Worm (Caenorhabditis elegans) whole organism, L2 larva: ENCODE measurements around the gene T18D3.5.
A peak's percentile ranks its signal among the peaks of the same experiment; 100 is the strongest.

Experiments
- C34F6.9 ChIP-seq: fragments of 150-350 bp; optimal IDR thresholded peaks from 2 replicates; lab custom pipeline; 2014; ENCODE audit warnings: missing biosample characterization, missing genetic modification characterization
- F13H6.1 ChIP-seq: sonication (generic microtip); optimal IDR thresholded peaks from 2 replicates; lab custom pipeline; 2016; ENCODE audit warnings: missing genetic modification characterization, missing compliant biosample characterization
- R02D3.7 ChIP-seq: fragments of 150-350 bp; optimal IDR thresholded peaks from 2 replicates; lab custom pipeline; 2014; ENCODE audit warnings: missing biosample characterization, missing genetic modification characterization
- Y55F3AM.14 ChIP-seq: fragments of 200-800 bp; sonication (Bioruptor generic); optimal IDR thresholded peaks from 2 replicates; lab custom pipeline; 2018; ENCODE audit warnings: mild to moderate bottlenecking, missing genetic modification characterization, missing compliant biosample characterization
- ZK546.5 ChIP-seq: sonication (generic microtip); optimal IDR thresholded peaks from 2 replicates; lab custom pipeline; 2017; ENCODE audit warnings: missing biosample characterization, missing genetic modification characterization
- alr-1 ChIP-seq: fragments of 150-350 bp; optimal IDR thresholded peaks from 2 replicates; lab custom pipeline; 2014; ENCODE audit warnings: missing biosample characterization, missing genetic modification characterization
- aly-2 ChIP-seq: fragments of 150-350 bp; optimal IDR thresholded peaks from 2 replicates; lab custom pipeline; 2014; ENCODE audit warnings: missing biosample characterization, missing genetic modification characterization
- ama-1 ChIP-seq: fragments of 150-350 bp; optimal IDR thresholded peaks from 2 replicates; lab custom pipeline; 2018; ENCODE audit warnings: inconsistent platforms
- blmp-1 ChIP-seq: sonication (generic microtip); optimal IDR thresholded peaks from 2 replicates; lab custom pipeline; 2017; ENCODE audit warnings: missing genetic modification characterization, mild to moderate bottlenecking, missing compliant biosample characterization, antibody characterized with exemption, moderate library complexity; ENCODE audit not compliant: insufficient read depth
- ceh-16 ChIP-seq: fragments of 150-350 bp; optimal IDR thresholded peaks from 2 replicates; lab custom pipeline; 2014; ENCODE audit warnings: missing biosample characterization, missing genetic modification characterization
- ceh-82 ChIP-seq: fragments of 150-350 bp; optimal IDR thresholded peaks from 2 replicates; lab custom pipeline; 2014; ENCODE audit warnings: missing biosample characterization, missing genetic modification characterization
- crh-2 ChIP-seq: sonication (generic microtip); optimal IDR thresholded peaks from 2 replicates; lab custom pipeline; 2017; ENCODE audit warnings: missing biosample characterization, missing genetic modification characterization
- dmd-4 ChIP-seq: sonication (generic microtip); optimal IDR thresholded peaks from 2 replicates; lab custom pipeline; 2017; ENCODE audit warnings: missing biosample characterization, missing genetic modification characterization
- egl-27 ChIP-seq: sonication (generic microtip); optimal IDR thresholded peaks from 3 replicates; lab custom pipeline; 2017; ENCODE audit warnings: missing biosample characterization, missing genetic modification reagents, missing genetic modification characterization
- elt-1 ChIP-seq: fragments of 150-350 bp; optimal IDR thresholded peaks from 2 replicates; lab custom pipeline; 2014; ENCODE audit warnings: missing biosample characterization, missing genetic modification characterization
- elt-3 ChIP-seq: sonication (generic microtip); optimal IDR thresholded peaks from 2 replicates; lab custom pipeline; 2017; ENCODE audit warnings: missing biosample characterization, missing genetic modification characterization
- fos-1 ChIP-seq: fragments of 150-350 bp; optimal IDR thresholded peaks from 2 replicates; lab custom pipeline; 2014; ENCODE audit warnings: missing biosample characterization, missing genetic modification characterization
- gmeb-1 ChIP-seq: fragments of 150-350 bp; optimal IDR thresholded peaks from 2 replicates; lab custom pipeline; 2014; ENCODE audit warnings: missing biosample characterization, missing genetic modification characterization
- lin-11 ChIP-seq: fragments of 150-350 bp; sonication (generic microtip); optimal IDR thresholded peaks from 2 replicates; lab custom pipeline; 2014; ENCODE audit warnings: missing biosample characterization, missing genetic modification characterization, inconsistent platforms, mixed read lengths
- lin-13 ChIP-seq: fragments of 150-350 bp; optimal IDR thresholded peaks from 2 replicates; lab custom pipeline; 2014; ENCODE audit warnings: missing biosample characterization, missing genetic modification reagents, missing genetic modification characterization
- lin-39 ChIP-seq: fragments of 150-350 bp; optimal IDR thresholded peaks from 2 replicates; lab custom pipeline; 2014; ENCODE audit warnings: missing biosample characterization, missing genetic modification reagents, missing genetic modification characterization
- lsy-2 ChIP-seq, 2 experiments: fragments of 150-350 bp in 1 of 2; sonication (generic microtip) in 1 of 2; optimal IDR thresholded peaks; 2 replicates each; lab custom pipeline; 2014 to 2017; ENCODE audit warnings: missing biosample characterization in 2 of 2, missing genetic modification characterization in 2 of 2
- mab-5 ChIP-seq: fragments of 150-350 bp; optimal IDR thresholded peaks from 2 replicates; lab custom pipeline; 2014; ENCODE audit warnings: missing biosample characterization, missing genetic modification characterization
- mbf-1 ChIP-seq: sonication (generic microtip); optimal IDR thresholded peaks from 2 replicates; lab custom pipeline; 2017; ENCODE audit warnings: missing biosample characterization, missing genetic modification characterization
- mdl-1 ChIP-seq, 2 experiments: fragments of 150-350 bp in 1 of 2; sonication (generic microtip) in 1 of 2; optimal IDR thresholded peaks; 2 replicates each; lab custom pipeline; 2017; ENCODE audit warnings: missing biosample characterization in 2 of 2, missing genetic modification characterization in 2 of 2
- nhr-10 ChIP-seq: sonication (generic microtip); optimal IDR thresholded peaks from 2 replicates; lab custom pipeline; 2017; ENCODE audit warnings: missing biosample characterization, missing genetic modification characterization
- nhr-11 ChIP-seq: fragments of 150-350 bp; optimal IDR thresholded peaks from 2 replicates; lab custom pipeline; 2014; ENCODE audit warnings: missing biosample characterization, missing genetic modification characterization
- nhr-12 ChIP-seq: fragments of 150-350 bp; optimal IDR thresholded peaks from 2 replicates; lab custom pipeline; 2014; ENCODE audit warnings: missing biosample characterization, missing genetic modification characterization
- nhr-129 ChIP-seq: fragments of 150-350 bp; optimal IDR thresholded peaks from 2 replicates; lab custom pipeline; 2014; ENCODE audit warnings: missing biosample characterization, missing genetic modification characterization
- nhr-21 ChIP-seq: fragments of 150-350 bp; optimal IDR thresholded peaks from 2 replicates; lab custom pipeline; 2014; ENCODE audit warnings: missing biosample characterization, missing genetic modification characterization
- nhr-23 ChIP-seq: fragments of 150-350 bp; optimal IDR thresholded peaks from 2 replicates; lab custom pipeline; 2014; ENCODE audit warnings: missing biosample characterization, missing genetic modification reagents, missing genetic modification characterization
- nhr-237 ChIP-seq: fragments of 150-350 bp; optimal IDR thresholded peaks from 2 replicates; lab custom pipeline; 2014; ENCODE audit warnings: missing biosample characterization, missing genetic modification characterization
- nhr-25 ChIP-seq: fragments of 150-350 bp; sonication (generic microtip); optimal IDR thresholded peaks from 3 replicates; lab custom pipeline; 2014; ENCODE audit warnings: missing biosample characterization, missing genetic modification characterization
- nhr-6 ChIP-seq: fragments of 150-350 bp; optimal IDR thresholded peaks from 2 replicates; lab custom pipeline; 2014; ENCODE audit warnings: missing biosample characterization, missing genetic modification characterization
- nhr-77 ChIP-seq: fragments of 150-350 bp; optimal IDR thresholded peaks from 2 replicates; lab custom pipeline; 2014; ENCODE audit warnings: missing biosample characterization, missing genetic modification characterization
- peb-1 ChIP-seq: fragments of 150-350 bp; optimal IDR thresholded peaks from 2 replicates; lab custom pipeline; 2014; ENCODE audit warnings: missing biosample characterization, missing genetic modification characterization
- sem-4 ChIP-seq: fragments of 150-350 bp; optimal IDR thresholded peaks from 2 replicates; lab custom pipeline; 2014; ENCODE audit warnings: missing biosample characterization, missing genetic modification reagents, missing genetic modification characterization
- skn-1 ChIP-seq: sonication (generic microtip); optimal IDR thresholded peaks from 2 replicates; lab custom pipeline; 2017; ENCODE audit warnings: missing biosample characterization, missing genetic modification characterization
- sma-3 ChIP-seq: sonication (generic microtip); optimal IDR thresholded peaks from 2 replicates; lab custom pipeline; 2016; ENCODE audit warnings: missing genetic modification reagents, missing genetic modification characterization, missing compliant biosample characterization
- sma-9 ChIP-seq, 2 experiments: fragments of 150-350 bp in 1 of 2; sonication (generic microtip) in 1 of 2; optimal IDR thresholded peaks; 2 replicates each; lab custom pipeline; 2014 to 2016; ENCODE audit warnings: missing genetic modification characterization in 2 of 2, mild to moderate bottlenecking in 1 of 2, missing biosample characterization in 1 of 2, missing compliant biosample characterization in 1 of 2, missing genetic modification reagents in 1 of 2, moderate library complexity in 1 of 2
- snpc-4 ChIP-seq: fragments of 150-350 bp; optimal IDR thresholded peaks from 2 replicates; lab custom pipeline; 2014; ENCODE audit warnings: missing biosample characterization, missing genetic modification characterization
- unc-39 ChIP-seq: fragments of 150-350 bp; optimal IDR thresholded peaks from 2 replicates; lab custom pipeline; 2014; ENCODE audit warnings: missing biosample characterization, missing genetic modification characterization
- unc-55 ChIP-seq: fragments of 150-350 bp; sonication (generic microtip); optimal IDR thresholded peaks from 3 replicates; lab custom pipeline; 2014; ENCODE audit warnings: missing biosample characterization, missing genetic modification reagents, missing genetic modification characterization
- unc-62 ChIP-seq: fragments of 150-350 bp; optimal IDR thresholded peaks from 2 replicates; lab custom pipeline; 2014; ENCODE audit warnings: missing biosample characterization, missing genetic modification reagents, missing genetic modification characterization
- zag-1 ChIP-seq: fragments of 150-350 bp; optimal IDR thresholded peaks from 2 replicates; lab custom pipeline; 2014; ENCODE audit warnings: missing biosample characterization, missing genetic modification characterization
- ztf-1 ChIP-seq: fragments of 200-800 bp; sonication (Bioruptor generic); conservative IDR thresholded peaks from 2 replicates; pipeline ENCODE4 v1.3.6; 2022; ENCODE audit warnings: missing genetic modification characterization, missing compliant biosample characterization
- ztf-11 ChIP-seq: sonication (generic microtip); optimal IDR thresholded peaks from 2 replicates; lab custom pipeline; 2017; ENCODE audit warnings: missing biosample characterization, missing genetic modification characterization
- ztf-4 ChIP-seq: fragments of 150-350 bp; optimal IDR thresholded peaks from 2 replicates; lab custom pipeline; 2014; ENCODE audit warnings: missing biosample characterization, missing genetic modification characterization

The T18D3.5 gene

DNA sequence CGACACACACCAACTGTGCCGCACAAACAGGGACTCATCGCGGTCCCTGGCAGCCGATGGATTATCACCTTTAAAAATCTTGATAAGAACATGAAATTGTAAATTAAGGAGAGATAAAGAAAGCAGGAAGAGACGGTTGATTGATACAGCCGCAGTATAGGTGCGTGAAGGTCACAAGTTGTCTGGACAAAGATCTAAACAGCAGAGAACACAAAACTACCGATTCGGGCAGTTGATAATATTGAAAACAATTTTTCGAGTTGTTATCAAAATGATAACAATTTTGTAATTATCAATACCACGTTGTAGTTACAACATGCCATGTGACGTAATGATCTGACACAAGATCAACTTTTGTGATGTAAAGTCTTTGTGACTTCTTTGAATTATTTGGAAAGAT lies 37.2 kb downstream of the T18D3.5 start:
- peak; percentile 98 for TF ChIP-seq nhr-21
- TF ChIP-seq nhr-237 = no peak
- peak; percentile 47 for TF ChIP-seq lin-13 (GFP tag; lab: Kevin White, UChicago)
- TF ChIP-seq mbf-1 = no peak
- TF ChIP-seq ZK546.5 (tag; lab: Kevin White, UChicago) = no peak
- TF ChIP-seq ama-1 (lab: Kevin White, UChicago) = no peak
- TF ChIP-seq sem-4 (tag; lab: Kevin White, UChicago) = peak; percentile 29
- TF ChIP-seq fos-1 = peak; percentile 85
- TF ChIP-seq snpc-4 (tag; lab: Kevin White, UChicago) = no peak
- peak; percentile 79 for TF ChIP-seq blmp-1
- peak; percentile 90 for TF ChIP-seq egl-27 (tag; lab: Kevin White, UChicago)
- no peak for TF ChIP-seq skn-1
- TF ChIP-seq zag-1 = no peak
- TF ChIP-seq nhr-12 (tag; lab: Kevin White, UChicago) = no peak
- TF ChIP-seq sma-3 (GFP tag; lab: Kevin White, UChicago) = peak; percentile 97
- TF ChIP-seq unc-39 (tag; lab: Kevin White, UChicago) = no peak
- no peak for TF ChIP-seq lin-11 (tag; lab: Kevin White, UChicago)
- no peak for TF ChIP-seq ztf-1 (GFP tag; lab: Robert Waterston, UW)
- no peak for TF ChIP-seq nhr-10 (tag; lab: Kevin White, UChicago)
- peak in 1 of 2 experiments; percentile 78 for TF ChIP-seq lsy-2 (tag; optimal IDR thresholded peaks at IDR 0.05; lab: Kevin White, UChicago)
- peak; percentile 98 for TF ChIP-seq sma-9 (GFP tag; optimal IDR thresholded peaks at IDR 0.05; lab: Kevin White, UChicago)
- TF ChIP-seq sma-9 (tag; optimal IDR thresholded peaks at IDR 0.05; lab: Kevin White, UChicago) = no peak
- TF ChIP-seq R02D3.7 (tag; lab: Kevin White, UChicago) = no peak
- TF ChIP-seq mdl-1 (tag; optimal IDR thresholded peaks at IDR 0.05; lab: Kevin White, UChicago) = peak; percentile 10 to 83
- no peak for TF ChIP-seq mab-5 (tag; lab: Kevin White, UChicago)
- no peak for TF ChIP-seq nhr-23 (tag; lab: Kevin White, UChicago)
- TF ChIP-seq ceh-16 (tag; lab: Kevin White, UChicago) = peak; percentile 90
- no peak for TF ChIP-seq unc-62
- TF ChIP-seq alr-1 (tag; lab: Kevin White, UChicago) = no peak
- TF ChIP-seq aly-2 (tag; lab: Kevin White, UChicago) = no peak
- TF ChIP-seq peb-1 (tag; lab: Kevin White, UChicago) = no peak
- no peak for TF ChIP-seq ceh-82 (tag; lab: Kevin White, UChicago)
- peak; percentile 94 for TF ChIP-seq crh-2 (tag; lab: Kevin White, UChicago)
- no peak for TF ChIP-seq ztf-11 (tag; lab: Kevin White, UChicago)
- peak; percentile 79 for TF ChIP-seq F13H6.1 (tag; lab: Kevin White, UChicago)
- no peak for TF ChIP-seq dmd-4
- TF ChIP-seq ztf-4 (tag; lab: Kevin White, UChicago) = peak; percentile 19
- peak; percentile 39 for TF ChIP-seq C34F6.9 (tag; lab: Kevin White, UChicago)
- peak; percentile 98 for TF ChIP-seq elt-1 (tag; lab: Kevin White, UChicago)
- peak; percentile 93 for TF ChIP-seq nhr-25 (tag; lab: Kevin White, UChicago)
- no peak for TF ChIP-seq unc-55 (GFP tag; lab: Kevin White, UChicago)
- TF ChIP-seq elt-3 (tag; lab: Kevin White, UChicago) = no peak
- TF ChIP-seq lin-39 = no peak
- peak; percentile 57 for TF ChIP-seq Y55F3AM.14 (GFP tag; lab: Kevin White, UChicago)
- no peak for TF ChIP-seq nhr-11 (tag; lab: Kevin White, UChicago)
- TF ChIP-seq nhr-129 = peak; percentile 88
- TF ChIP-seq gmeb-1 (tag; lab: Kevin White, UChicago) = peak; percentile 78
- no peak for TF ChIP-seq nhr-77
- peak; percentile 40 for TF ChIP-seq nhr-6 (tag; lab: Kevin White, UChicago)
